Worm (Caenorhabditis elegans) whole organism, late embryonic: Measurements from ENCODE around the gene affl-2.

Experiments
- che-1 ChIP-seq: sonication (generic microtip); optimal IDR thresholded peaks from 2 replicates; lab custom pipeline; 2016; ENCODE audit warnings: mild to moderate bottlenecking, missing genetic modification characterization, missing compliant biosample characterization
- dve-1 ChIP-seq: sonication (generic microtip); optimal IDR thresholded peaks from 2 replicates; lab custom pipeline; 2017; ENCODE audit warnings: antibody characterized with exemption, mild to moderate bottlenecking, missing genetic modification characterization, missing compliant biosample characterization
- fkh-10 ChIP-seq: fragments of 150-350 bp; optimal IDR thresholded peaks from 2 replicates; lab custom pipeline; 2014; ENCODE audit warnings: missing biosample characterization, missing genetic modification reagents, missing genetic modification characterization
- hlh-8 ChIP-seq: sonication (generic microtip); optimal IDR thresholded peaks from 2 replicates; lab custom pipeline; 2016; ENCODE audit warnings: missing genotype, missing genetic modification characterization, missing compliant biosample characterization
- pat-9 ChIP-seq: fragments of 200-800 bp; sonication (Bioruptor generic); optimal IDR thresholded peaks from 2 replicates; lab custom pipeline; 2018; ENCODE audit warnings: mild to moderate bottlenecking, missing genetic modification characterization, moderate library complexity, missing compliant biosample characterization
- pax-1 ChIP-seq: fragments of 150-350 bp; optimal IDR thresholded peaks from 2 replicates; lab custom pipeline; 2014; ENCODE audit warnings: missing biosample characterization, missing genetic modification characterization
- pha-4 ChIP-seq: fragments of 150-350 bp; optimal IDR thresholded peaks from 2 replicates; lab custom pipeline; 2018; ENCODE audit warnings: missing biosample characterization, missing genetic modification reagents, missing genetic modification characterization
- tbx-2 ChIP-seq: sonication (generic microtip); optimal IDR thresholded peaks from 2 replicates; lab custom pipeline; 2016; ENCODE audit warnings: missing genetic modification characterization, missing compliant biosample characterization
- ttx-3 ChIP-seq: sonication (generic microtip); optimal IDR thresholded peaks from 2 replicates; lab custom pipeline; 2016; ENCODE audit warnings: missing genetic modification reagents, missing genetic modification characterization, missing compliant biosample characterization

ce11 chrIII:400898-401297, 33.8 kb upstream of the affl-2 start:
- no peak for TF ChIP-seq ttx-3
- no peak for TF ChIP-seq che-1 (tag; lab: Kevin White, UChicago)
- TF ChIP-seq tbx-2 (tag; lab: Kevin White, UChicago) = no peak
- no peak for TF ChIP-seq hlh-8 (tag; lab: Kevin White, UChicago)
- no peak for TF ChIP-seq dve-1 (tag; lab: Kevin White, UChicago)
- no peak for TF ChIP-seq pha-4 (tag; lab: Kevin White, UChicago)
- TF ChIP-seq pat-9 (tag; lab: Kevin White, UChicago) = no peak
- TF ChIP-seq fkh-10 = no peak
- TF ChIP-seq pax-1 = no peak
